Fruit fly (Drosophila melanogaster) whole organism, embryonic: ENCODE measurements around the gene CG33278.

ENCODE experiments used
- Antp ChIP-seq: fragments of 200-800 bp; sonication (Bioruptor generic); optimal IDR thresholded peaks from 3 replicates; lab custom pipeline; 2016; ENCODE audit warnings: missing biosample characterization, missing genetic modification characterization
- CG10147 ChIP-seq: fragments of 200-800 bp; sonication (Bioruptor generic); optimal IDR thresholded peaks from 2 replicates; lab custom pipeline; 2019; ENCODE audit warnings: missing biosample characterization, mild to moderate bottlenecking, missing genetic modification characterization, moderate library complexity
- CG12744 ChIP-seq: fragments of 200-800 bp; sonication (Bioruptor generic); optimal IDR thresholded peaks from 2 replicates; lab custom pipeline; 2016; ENCODE audit warnings: missing biosample characterization, missing genetic modification characterization
- CG14050 ChIP-seq: fragments of 200-800 bp; sonication (Bioruptor generic); IDR thresholded peaks from 3 replicates; pipeline ENCODE4 v1.3.6; 2022; ENCODE audit warnings: missing biosample characterization, missing genetic modification characterization
- CG14860 ChIP-seq: fragments of 200-800 bp; sonication (Bioruptor generic); IDR thresholded peaks from 3 replicates; pipeline ENCODE4 v1.3.6; 2022; ENCODE audit warnings: missing biosample characterization, missing genetic modification characterization; ENCODE audit not compliant: partially characterized antibody
- CG15479 ChIP-seq: fragments of 200-800 bp; sonication (Bioruptor generic); optimal IDR thresholded peaks from 3 replicates; lab custom pipeline; 2019; ENCODE audit warnings: missing biosample characterization, mild to moderate bottlenecking, missing genetic modification characterization, moderate library complexity
- CG18476 ChIP-seq: fragments of 200-800 bp; sonication (Bioruptor generic); optimal IDR thresholded peaks from 2 replicates; lab custom pipeline; 2016; ENCODE audit warnings: missing biosample characterization, mild to moderate bottlenecking, missing genetic modification characterization
- CG18599 ChIP-seq: fragments of 200-800 bp; sonication (Bioruptor generic); optimal IDR thresholded peaks from 3 replicates; lab custom pipeline; 2017; ENCODE audit warnings: missing biosample characterization, missing genetic modification characterization, mild to moderate bottlenecking, moderate library complexity, missing genetic modification reagents
- CG2120 ChIP-seq: fragments of 200-800 bp; sonication (Bioruptor generic); optimal IDR thresholded peaks from 3 replicates; lab custom pipeline; 2016; ENCODE audit warnings: missing biosample characterization, missing genetic modification characterization
- CG2199 ChIP-seq: fragments of 200-800 bp; sonication (Bioruptor generic); IDR thresholded peaks from 3 replicates; pipeline ENCODE4 v1.3.6; 2022; ENCODE audit warnings: missing biosample characterization, missing genetic modification characterization
- CG2712 ChIP-seq: fragments of 200-800 bp; optimal IDR thresholded peaks from 3 replicates; lab custom pipeline; 2019; ENCODE audit warnings: missing biosample characterization, mild to moderate bottlenecking, missing genetic modification characterization, moderate library complexity
- CG6654 ChIP-seq: fragments of 200-800 bp; sonication (Bioruptor generic); optimal IDR thresholded peaks from 2 replicates; lab custom pipeline; 2017; ENCODE audit warnings: missing biosample characterization, mild to moderate bottlenecking, missing genetic modification characterization
- CG6854 ChIP-seq: fragments of 200-800 bp; sonication (Bioruptor generic); optimal IDR thresholded peaks from 3 replicates; lab custom pipeline; 2017; ENCODE audit warnings: missing biosample characterization, mild to moderate bottlenecking, missing genetic modification characterization
- CG9876 ChIP-seq: fragments of 200-800 bp; sonication (Bioruptor generic); optimal IDR thresholded peaks from 2 replicates; lab custom pipeline; 2016; ENCODE audit warnings: missing biosample characterization, missing genetic modification characterization
- Dip2 ChIP-seq: fragments of 200-800 bp; sonication (Bioruptor generic); IDR thresholded peaks from 2 replicates; pipeline ENCODE4 v1.3.6; 2022; ENCODE audit warnings: missing biosample characterization, missing genetic modification characterization
- Dref ChIP-seq: fragments of 200-800 bp; sonication (Bioruptor generic); IDR thresholded peaks from 2 replicates; pipeline ENCODE4 v1.3.6; 2022; ENCODE audit warnings: missing biosample characterization, missing genetic modification characterization
- Fer1 ChIP-seq: fragments of 200-800 bp; sonication (Bioruptor generic); optimal IDR thresholded peaks from 2 replicates; lab custom pipeline; 2017; ENCODE audit warnings: missing biosample characterization, mild to moderate bottlenecking, missing genetic modification characterization
- GATAe ChIP-seq: fragments of 200-800 bp; sonication (Bioruptor generic); conservative IDR thresholded peaks from 2 replicates; pipeline ENCODE4 v1.3.6; 2022; ENCODE audit warnings: missing biosample characterization, missing genetic modification characterization
- Hey ChIP-seq: fragments of 200-800 bp; sonication (Bioruptor generic); optimal IDR thresholded peaks from 3 replicates; lab custom pipeline; 2018; ENCODE audit warnings: missing biosample characterization, mild to moderate bottlenecking, missing genetic modification characterization
- Pdp1 ChIP-seq, 2 experiments: fragments of 200-800 bp; sonication (Bioruptor generic); optimal IDR thresholded peaks; 3 replicates each; lab custom pipeline; 2016; ENCODE audit warnings: missing biosample characterization in 2 of 2, missing genetic modification characterization in 2 of 2, mild to moderate bottlenecking in 1 of 2, moderate library complexity in 1 of 2
- Rx ChIP-seq: fragments of 200-800 bp; sonication (Bioruptor generic); IDR thresholded peaks from 2 replicates; pipeline ENCODE4 v1.3.6; 2022; ENCODE audit warnings: missing biosample characterization, missing genetic modification characterization
- ac ChIP-seq: fragments of 200-800 bp; sonication (Bioruptor generic); optimal IDR thresholded peaks from 3 replicates; lab custom pipeline; 2017; ENCODE audit warnings: missing biosample characterization, mild to moderate bottlenecking, missing genetic modification characterization
- bab2 ChIP-seq: fragments of 200-800 bp; sonication (Bioruptor generic); optimal IDR thresholded peaks from 2 replicates; lab custom pipeline; 2016; ENCODE audit warnings: missing biosample characterization, missing genetic modification characterization
- bigmax ChIP-seq: fragments of 200-800 bp; sonication (Bioruptor generic); optimal IDR thresholded peaks from 2 replicates; lab custom pipeline; 2018; ENCODE audit warnings: missing biosample characterization, mild to moderate bottlenecking, missing genetic modification characterization
- cg ChIP-seq: fragments of 200-800 bp; sonication (Bioruptor generic); optimal IDR thresholded peaks from 3 replicates; lab custom pipeline; 2019; ENCODE audit warnings: missing biosample characterization, mild to moderate bottlenecking, missing genetic modification characterization, moderate library complexity
- chinmo ChIP-seq: fragments of 200-800 bp; sonication (Bioruptor generic); IDR thresholded peaks from 4 replicates; pipeline ENCODE4 v1.3.6; 2022; ENCODE audit warnings: missing biosample characterization, missing genetic modification characterization; ENCODE audit not compliant: partially characterized antibody
- eve ChIP-seq, 2 experiments: fragments of >200 bp; optimal IDR thresholded peaks; 2 replicates each; lab custom pipeline; 2017; ENCODE audit warnings: missing biosample characterization in 2 of 2, missing genetic modification characterization in 2 of 2
- exex ChIP-seq: fragments of 200-800 bp; sonication (Bioruptor generic); optimal IDR thresholded peaks from 4 replicates; lab custom pipeline; 2018; ENCODE audit warnings: missing biosample characterization, mild to moderate bottlenecking, missing genetic modification characterization, moderate library complexity
- eyg ChIP-seq: fragments of 200-800 bp; sonication (Bioruptor generic); optimal IDR thresholded peaks from 3 replicates; lab custom pipeline; 2016; ENCODE audit warnings: missing biosample characterization, missing genetic modification characterization
- fu2 ChIP-seq: fragments of 200-800 bp; sonication (Bioruptor generic); optimal IDR thresholded peaks from 2 replicates; lab custom pipeline; 2016; ENCODE audit warnings: missing biosample characterization, missing genetic modification characterization
- gcm ChIP-seq: fragments of 200-800 bp; sonication (Bioruptor generic); optimal IDR thresholded peaks from 2 replicates; lab custom pipeline; 2019; ENCODE audit warnings: missing biosample characterization, mild to moderate bottlenecking, missing genetic modification characterization, moderate library complexity
- grn ChIP-seq: fragments of 200-800 bp; sonication (Bioruptor generic); optimal IDR thresholded peaks from 3 replicates; lab custom pipeline; 2017; ENCODE audit warnings: missing biosample characterization, missing genetic modification characterization
- repo ChIP-seq: fragments of 200-800 bp; sonication (Bioruptor generic); optimal IDR thresholded peaks from 2 replicates; lab custom pipeline; 2016; ENCODE audit warnings: missing biosample characterization, missing genetic modification characterization
- sens ChIP-seq: fragments of 200-800 bp; sonication (Bioruptor generic); peaks from one replicate; lab custom pipeline; 2016; ENCODE audit warnings: missing biosample characterization, missing genetic modification characterization
- sob ChIP-seq: fragments of 200-800 bp; sonication (Bioruptor generic); IDR thresholded peaks from 2 replicates; pipeline ENCODE4 v1.3.6; 2022; ENCODE audit warnings: missing biosample characterization, missing genetic modification characterization
- sug ChIP-seq: fragments of 200-800 bp; optimal IDR thresholded peaks from 2 replicates; lab custom pipeline; 2019; ENCODE audit warnings: missing biosample characterization, mild to moderate bottlenecking, missing genetic modification characterization, moderate library complexity
- ttk ChIP-seq: fragments of 200-800 bp; sonication (Bioruptor generic); IDR thresholded peaks from 2 replicates; pipeline ENCODE4 v2.1.2; 2022; ENCODE audit warnings: missing biosample characterization, missing genetic modification characterization
- vnd ChIP-seq: fragments of 200-800 bp; sonication (Bioruptor generic); IDR thresholded peaks from 3 replicates; pipeline ENCODE4 v1.3.6; 2022; ENCODE audit warnings: missing biosample characterization, missing genetic modification characterization; ENCODE audit not compliant: partially characterized antibody

CG33278 gene

DNA sequence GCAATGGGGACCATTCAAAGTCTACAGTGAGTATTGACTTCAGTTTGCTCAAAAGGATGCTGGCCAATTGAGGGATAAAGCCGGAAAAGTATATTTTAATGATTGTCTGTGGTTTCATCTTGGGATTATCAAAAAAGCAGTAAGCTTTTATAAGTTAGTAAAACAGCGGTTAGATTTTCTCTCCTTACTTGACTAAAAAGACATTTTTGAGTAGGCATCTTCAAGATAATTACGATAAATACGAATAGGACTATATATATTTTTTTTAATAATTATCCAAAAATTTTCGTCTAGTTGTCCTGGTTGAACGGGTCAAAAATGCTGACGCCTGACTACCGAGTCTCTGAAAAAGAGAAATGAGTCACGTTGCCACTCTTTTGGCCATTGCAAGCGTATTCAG is at the start of gene CG33278:
Gene CG33278, plus strand, starts transcription at position 301 of the 400 bp plus-strand sequence.
- TF ChIP-seq bab2 (GFP tag; lab: Kevin White, UChicago) (no peak), fu2 (GFP tag; lab: Kevin White, UChicago) (no peak), CG6854 (GFP tag; lab: Kevin White, UChicago) (no peak), eve (GFP tag; optimal IDR thresholded peaks at IDR 0.05; lab: Kevin White, UChicago) (no peak), CG10147 (GFP tag; lab: Kevin White, UChicago) (no peak), Fer1 (GFP tag; lab: Kevin White, UChicago) (no peak), cg (GFP tag; lab: Kevin White, UChicago) (no peak), repo (GFP tag; lab: Kevin White, UChicago) (no peak), Antp (no peak), Hey (tag; lab: Kevin White, UChicago) (no peak), Rx (GFP tag; lab: Robert Waterston, UW) (no peak), ac (no peak), CG18476 (no peak)

DNA sequence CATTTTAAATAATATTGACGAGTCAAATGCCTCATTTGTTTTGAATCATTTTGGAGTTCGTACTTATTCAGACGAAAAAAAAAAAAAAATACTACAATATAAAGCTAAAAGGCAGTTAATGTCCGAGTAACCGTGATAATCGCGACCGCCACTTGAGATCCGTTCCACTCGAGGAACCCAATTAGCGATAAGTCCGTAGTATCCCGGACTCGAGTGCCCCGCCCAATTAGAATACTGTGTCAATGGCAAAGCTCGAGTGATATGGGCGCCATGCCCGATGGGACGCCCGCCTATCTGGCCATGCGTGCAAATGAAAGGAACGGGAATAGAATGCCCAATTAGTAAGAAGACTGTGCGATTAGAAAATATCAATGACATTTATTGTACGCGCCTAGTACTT is 48.7 kb upstream of the CG33278 start:
- TF ChIP-seq ttk (GFP tag; lab: Robert Waterston, UW): no peak
- no peak for TF ChIP-seq gcm (GFP tag; lab: Kevin White, UChicago)
- TF ChIP-seq exex: peak; percentile 89
- no peak for TF ChIP-seq CG15479 (GFP tag; lab: Kevin White, UChicago)
- peak; percentile 26; the same call in 1 of the 2 replicates for TF ChIP-seq GATAe (GFP tag; lab: Robert Waterston, UW)
- TF ChIP-seq CG2120: no peak
- no peak for TF ChIP-seq CG2199 (GFP tag; lab: Robert Waterston, UW)
- no peak for TF ChIP-seq bigmax
- TF ChIP-seq sug (tag; lab: Kevin White, UChicago): peak; percentile 46
- peak; percentile 13 for TF ChIP-seq CG18599
- TF ChIP-seq sob (GFP tag; lab: Robert Waterston, UW): no peak
- no peak for TF ChIP-seq chinmo (GFP tag; lab: Robert Waterston, UW)
- TF ChIP-seq CG9876: no peak
- no peak for TF ChIP-seq Dref
- peak; percentile 21 for TF ChIP-seq sens (GFP tag; lab: Kevin White, UChicago)
- no peak for TF ChIP-seq CG12744
- TF ChIP-seq CG2712: no peak
- TF ChIP-seq vnd (GFP tag; lab: Robert Waterston, UW): peak; percentile 52; the same call in 2 of the 3 replicates
- no peak for TF ChIP-seq eyg (GFP tag; lab: Kevin White, UChicago)
- TF ChIP-seq grn (GFP tag; lab: Kevin White, UChicago): peak; percentile 27
- no peak for TF ChIP-seq Pdp1 (GFP tag; optimal IDR thresholded peaks at IDR 0.05; lab: Kevin White, UChicago)
- TF ChIP-seq, all 482 proteins: peak for 7

DNA sequence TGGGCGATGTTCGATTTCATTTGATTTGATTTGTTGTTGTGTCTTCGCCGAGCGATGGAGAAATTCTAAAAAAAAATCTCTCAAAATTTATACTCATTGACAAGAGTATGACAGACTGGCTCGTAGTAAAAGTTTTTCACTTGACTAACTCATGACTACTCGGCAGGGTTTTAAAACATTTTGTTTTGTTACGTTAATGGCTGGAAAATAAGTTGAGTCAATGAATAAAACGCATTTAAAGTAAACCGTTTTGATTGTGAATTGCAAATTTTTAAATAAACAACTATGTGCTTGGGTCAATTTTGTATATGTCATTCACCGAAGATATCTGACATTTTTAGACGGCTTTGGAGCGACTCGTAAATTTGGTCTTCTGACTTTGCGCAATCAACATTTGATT is 46.6 kb upstream of the CG33278 start, which contains the start of gene CG8560:
Gene CG8560, minus strand, starts transcription at position 101 of the 400 bp plus-strand sequence.
- TF ChIP-seq CG14050: no peak
- no peak for TF ChIP-seq Dip2 (GFP tag; lab: Robert Waterston, UW)
- TF ChIP-seq CG6654 (GFP tag; lab: Kevin White, UChicago): no peak
- peak; percentile 19; the same call in 1 of the 3 replicates for TF ChIP-seq CG14860
